Worm (Caenorhabditis elegans): Measurements from ENCODE around the gene T21C12.8.

T21C12.8 gene

ce11 chrIII:10592729-10593128 is 39.9 kb upstream of the T21C12.8 start, which contains the start of gene Y45F3A.8:
Gene Y45F3A.8, minus strand, starts transcription at chrIII:10592829.
- no peak for TF ChIP-seq zip-8 (tag; optimal IDR thresholded peaks at IDR 0.05)
- TF ChIP-seq nhr-76 (tag; optimal IDR thresholded peaks at IDR 0.05): no peak
- TF ChIP-seq sptf-1 (tag; optimal IDR thresholded peaks at IDR 0.05): no peak
- no peak for TF ChIP-seq ceh-43 (GFP tag; optimal IDR thresholded peaks at IDR 0.05)
- no peak for TF ChIP-seq blmp-1 (tag; optimal IDR thresholded peaks at IDR 0.05)
- TF ChIP-seq tbx-8 (GFP tag; optimal IDR thresholded peaks at IDR 0.05): no peak

- peak; percentile 7 for TF ChIP-seq ceh-83 (GFP tag; optimal IDR thresholded peaks at IDR 0.05)
- TF ChIP-seq unc-120 (tag; optimal IDR thresholded peaks at IDR 0.05; ENCODE audit: poor library complexity, severe bottlenecking): no peak
Measured at ce11 chrIII:10592074-10592473, 39.2 kb upstream of the T21C12.8 start.

- TF ChIP-seq mab-5 (tag; optimal IDR thresholded peaks at IDR 0.05): no peak
- TF ChIP-seq unc-62 (GFP tag; optimal IDR thresholded peaks at IDR 0.05): no peak
- TF ChIP-seq blmp-1 (tag; optimal IDR thresholded peaks at IDR 0.05): no peak
Measured at ce11 chrIII:10586243-10586642, 33.4 kb upstream of the T21C12.8 start, which contains the start of gene Y45F3A.5. Gene Y45F3A.5, minus strand, starts transcription at chrIII:10586343.

- TF ChIP-seq mab-5 (tag; optimal IDR thresholded peaks at IDR 0.05) (no peak), elt-3 (tag; optimal IDR thresholded peaks at IDR 0.05) (no peak), ham-2 (GFP tag; optimal IDR thresholded peaks at IDR 0.05) (no peak), ces-1 (GFP tag; optimal IDR thresholded peaks at IDR 0.05) (peak; percentile 87), snpc-4 (tag; optimal IDR thresholded peaks at IDR 0.05) (no peak), flh-1 (GFP tag; optimal IDR thresholded peaks at IDR 0.05) (no peak)
Measured at ce11 chrIII:10583483-10583882, 30.7 kb upstream of the T21C12.8 start.

ce11 chrIII:10580206-10580605 is 27.4 kb upstream of the T21C12.8 start:
- no peak for TF ChIP-seq nhr-12 (tag; optimal IDR thresholded peaks at IDR 0.05)
- no peak for TF ChIP-seq snpc-4 (tag; optimal IDR thresholded peaks at IDR 0.05)
- no peak for TF ChIP-seq nhr-76 (tag; optimal IDR thresholded peaks at IDR 0.05)
- TF ChIP-seq unc-120 (tag; optimal IDR thresholded peaks at IDR 0.05; ENCODE audit: poor library complexity, severe bottlenecking): no peak
- no peak for TF ChIP-seq drap-1 (GFP tag; optimal IDR thresholded peaks at IDR 0.05)
- TF ChIP-seq ceh-83 (GFP tag; optimal IDR thresholded peaks at IDR 0.05): no peak
- no peak for TF ChIP-seq cnd-1 (tag; optimal IDR thresholded peaks at IDR 0.05)
- TF ChIP-seq mep-1 (tag; optimal IDR thresholded peaks at IDR 0.05): no peak

- TF ChIP-seq nhr-237 (tag; optimal IDR thresholded peaks at IDR 0.05) (no peak), lin-13 (tag; optimal IDR thresholded peaks at IDR 0.05) (no peak), tbx-8 (GFP tag; optimal IDR thresholded peaks at IDR 0.05) (no peak), flh-1 (GFP tag; optimal IDR thresholded peaks at IDR 0.05) (no peak), mep-1 (tag; optimal IDR thresholded peaks at IDR 0.05) (no peak), sptf-1 (tag; optimal IDR thresholded peaks at IDR 0.05) (no peak), ceh-39 (tag; optimal IDR thresholded peaks at IDR 0.05) (no peak), pha-4 (tag; optimal IDR thresholded peaks at IDR 0.05) (no peak), elt-1 (tag; optimal IDR thresholded peaks at IDR 0.05; ENCODE audit: borderline replicate concordance, insufficient read depth) (no peak), ztf-11 (tag; optimal IDR thresholded peaks at IDR 0.05) (no peak), ham-2 (GFP tag; optimal IDR thresholded peaks at IDR 0.05) (no peak)
Measured at ce11 chrIII:10578873-10579272, 26.0 kb upstream of the T21C12.8 start.

- TF ChIP-seq sptf-1 (tag; optimal IDR thresholded peaks at IDR 0.05) (no peak), hlh-1 (tag; optimal IDR thresholded peaks at IDR 0.05) (no peak), ces-1 (GFP tag; optimal IDR thresholded peaks at IDR 0.05) (peak; percentile 73), nhr-76 (tag; optimal IDR thresholded peaks at IDR 0.05) (no peak), unc-62 (GFP tag; optimal IDR thresholded peaks at IDR 0.05) (no peak), lin-32 (GFP tag; optimal IDR thresholded peaks at IDR 0.05) (no peak), nhr-2 (tag; optimal IDR thresholded peaks at IDR 0.05) (no peak), unc-120 (tag; optimal IDR thresholded peaks at IDR 0.05; ENCODE audit: poor library complexity, severe bottlenecking) (no peak), sem-2 (GFP tag; optimal IDR thresholded peaks at IDR 0.05) (no peak)
Measured at ce11 chrIII:10577782-10578181, 25.0 kb upstream of the T21C12.8 start.
